Worm (Caenorhabditis elegans) whole organism, L2 larva: ENCODE data around the gene Y102A11A.1.

Experiments
- mab-5 ChIP-seq: fragments of 150-350 bp; optimal IDR thresholded peaks from 2 replicates; lab custom pipeline; 2014; ENCODE audit warnings: missing biosample characterization, missing genetic modification characterization
- mdl-1 ChIP-seq, 2 experiments: fragments of 150-350 bp in 1 of 2; sonication (generic microtip) in 1 of 2; optimal IDR thresholded peaks; 2 replicates each; lab custom pipeline; 2017; ENCODE audit warnings: missing biosample characterization in 2 of 2, missing genetic modification characterization in 2 of 2
- sma-3 ChIP-seq: sonication (generic microtip); optimal IDR thresholded peaks from 2 replicates; lab custom pipeline; 2016; ENCODE audit warnings: missing genetic modification reagents, missing genetic modification characterization, missing compliant biosample characterization
- unc-55 ChIP-seq: fragments of 150-350 bp; sonication (generic microtip); optimal IDR thresholded peaks from 3 replicates; lab custom pipeline; 2014; ENCODE audit warnings: missing biosample characterization, missing genetic modification reagents, missing genetic modification characterization

The Y102A11A.1 gene

ce11 chrX:2099002-2099401, 47.4 kb downstream of the Y102A11A.1 start:
- TF ChIP-seq sma-3 (GFP tag; lab: Kevin White, UChicago), result no peak
- TF ChIP-seq mab-5 (tag; lab: Kevin White, UChicago), result peak; percentile 57
- TF ChIP-seq mdl-1 (tag; optimal IDR thresholded peaks at IDR 0.05; lab: Kevin White, UChicago), result no peak
- TF ChIP-seq unc-55 (GFP tag; lab: Kevin White, UChicago), result peak; percentile 13
